Fruit fly (Drosophila melanogaster) whole organism, embryonic: ENCODE data around the gene Mal-B2.

Experiments
- Atf6 ChIP-seq: fragments of 200-800 bp; sonication (Bioruptor generic); IDR thresholded peaks from 2 replicates; pipeline ENCODE4 v1.3.6; 2022; ENCODE audit warnings: missing biosample characterization, missing genetic modification characterization
- CG10147 ChIP-seq: fragments of 200-800 bp; sonication (Bioruptor generic); optimal IDR thresholded peaks from 2 replicates; lab custom pipeline; 2019; ENCODE audit warnings: missing biosample characterization, mild to moderate bottlenecking, missing genetic modification characterization, moderate library complexity
- CG10979 ChIP-seq: fragments of 200-800 bp; sonication (Bioruptor generic); optimal IDR thresholded peaks from 2 replicates; lab custom pipeline; 2018; ENCODE audit warnings: missing biosample characterization, mild to moderate bottlenecking, missing genetic modification characterization, moderate library complexity
- CG11456 ChIP-seq: fragments of 200-800 bp; sonication (Bioruptor generic); IDR thresholded peaks from 3 replicates; pipeline ENCODE4 v1.3.6; 2022; ENCODE audit warnings: missing biosample characterization, missing genetic modification characterization
- CG12155 ChIP-seq: fragments of 200-800 bp; sonication (Bioruptor generic); optimal IDR thresholded peaks from 3 replicates; lab custom pipeline; 2016; ENCODE audit warnings: missing biosample characterization, missing genetic modification characterization
- CG12659 ChIP-seq: fragments of 200-800 bp; sonication (Bioruptor generic); optimal IDR thresholded peaks from 3 replicates; lab custom pipeline; 2017; ENCODE audit warnings: mild to moderate bottlenecking, missing biosample characterization, missing genetic modification reagents, missing genetic modification characterization
- CG12942 ChIP-seq: fragments of 200-800 bp; sonication (Bioruptor generic); optimal IDR thresholded peaks from 3 replicates; lab custom pipeline; 2016; ENCODE audit warnings: missing biosample characterization, missing genetic modification characterization
- CG14667 ChIP-seq: fragments of 200-800 bp; sonication (Bioruptor generic); IDR thresholded peaks from 2 replicates; pipeline ENCODE4 v1.3.6; 2022; ENCODE audit warnings: missing biosample characterization, missing genetic modification characterization
- CG18599 ChIP-seq: fragments of 200-800 bp; sonication (Bioruptor generic); optimal IDR thresholded peaks from 3 replicates; lab custom pipeline; 2017; ENCODE audit warnings: missing biosample characterization, missing genetic modification characterization, mild to moderate bottlenecking, moderate library complexity, missing genetic modification reagents
- CG3726 ChIP-seq: fragments of 200-800 bp; sonication (Bioruptor generic); IDR thresholded peaks from 3 replicates; pipeline ENCODE4, ENCODE4 v1.3.6; 2022; ENCODE audit warnings: missing biosample characterization, missing genetic modification characterization
- CG5953 ChIP-seq: fragments of 200-800 bp; sonication (Bioruptor generic); IDR thresholded peaks from 2 replicates; pipeline ENCODE4 v1.3.6; 2022; ENCODE audit warnings: missing biosample characterization, missing genetic modification characterization
- CG7271 ChIP-seq: fragments of 200-800 bp; sonication (Bioruptor generic); optimal IDR thresholded peaks from 2 replicates; lab custom pipeline; 2018; ENCODE audit warnings: missing biosample characterization, mild to moderate bottlenecking, missing genetic modification characterization, moderate library complexity
- CG8281 ChIP-seq: fragments of 200-800 bp; sonication (Bioruptor generic); optimal IDR thresholded peaks from 2 replicates; lab custom pipeline; 2018; ENCODE audit warnings: missing biosample characterization, mild to moderate bottlenecking, missing genetic modification characterization, moderate library complexity
- CG8388 ChIP-seq: fragments of 200-800 bp; sonication (Bioruptor generic); optimal IDR thresholded peaks from 2 replicates; lab custom pipeline; 2019; ENCODE audit warnings: missing biosample characterization, mild to moderate bottlenecking, missing genetic modification characterization, moderate library complexity
- CG9437 ChIP-seq: fragments of 200-800 bp; sonication (Bioruptor generic); optimal IDR thresholded peaks from 2 replicates; lab custom pipeline; 2018; ENCODE audit warnings: missing biosample characterization, mild to moderate bottlenecking, missing genetic modification characterization
- Dbx ChIP-seq: fragments of 200-800 bp; sonication (Bioruptor generic); IDR thresholded peaks from 3 replicates; pipeline ENCODE4 v1.3.6; 2022; ENCODE audit warnings: missing biosample characterization, missing genetic modification characterization
- Dip3 ChIP-seq: fragments of 200-800 bp; sonication (Bioruptor generic); optimal IDR thresholded peaks from 3 replicates; lab custom pipeline; 2016; ENCODE audit warnings: missing biosample characterization, missing genetic modification characterization
- Ets97D ChIP-seq: fragments of 200-800 bp; sonication (Bioruptor generic); optimal IDR thresholded peaks from 3 replicates; lab custom pipeline; 2016; ENCODE audit warnings: missing biosample characterization, missing genetic modification characterization
- Hey ChIP-seq: fragments of 200-800 bp; sonication (Bioruptor generic); optimal IDR thresholded peaks from 3 replicates; lab custom pipeline; 2018; ENCODE audit warnings: missing biosample characterization, mild to moderate bottlenecking, missing genetic modification characterization
- Hmr ChIP-seq: fragments of 200-800 bp; sonication (Bioruptor generic); optimal IDR thresholded peaks from 3 replicates; lab custom pipeline; 2017; ENCODE audit warnings: mild to moderate bottlenecking, missing biosample characterization, missing genetic modification reagents, missing genetic modification characterization
- MTF-1 ChIP-seq: fragments of 200-800 bp; sonication (Bioruptor generic); optimal IDR thresholded peaks from 2 replicates; lab custom pipeline; 2018; ENCODE audit warnings: missing biosample characterization, mild to moderate bottlenecking, missing genetic modification characterization, borderline replicate concordance
- Mes4 ChIP-seq: fragments of 200-800 bp; sonication (Bioruptor generic); optimal IDR thresholded peaks from 2 replicates; lab custom pipeline; 2016; ENCODE audit warnings: missing biosample characterization, missing genetic modification characterization
- Neu2 ChIP-seq: fragments of 200-800 bp; sonication (Bioruptor generic); optimal IDR thresholded peaks from 3 replicates; lab custom pipeline; 2016; ENCODE audit warnings: missing biosample characterization, missing genetic modification characterization, borderline replicate concordance
- Nf-YB ChIP-seq: fragments of 200-800 bp; sonication (Bioruptor generic); optimal IDR thresholded peaks from 3 replicates; lab custom pipeline; 2019; ENCODE audit warnings: missing biosample characterization, mild to moderate bottlenecking, missing genetic modification characterization, moderate library complexity
- Optix ChIP-seq: fragments of 200-800 bp; sonication (Bioruptor generic); IDR thresholded peaks from 3 replicates; pipeline ENCODE4 v1.3.6; 2022; ENCODE audit warnings: missing biosample characterization, missing genetic modification characterization
- Rfx ChIP-seq: fragments of 200-800 bp; sonication (Bioruptor generic); IDR thresholded peaks from 2 replicates; pipeline ENCODE4 v1.3.6; 2022; ENCODE audit warnings: missing biosample characterization, missing genetic modification characterization
- Rx ChIP-seq: fragments of 200-800 bp; sonication (Bioruptor generic); IDR thresholded peaks from 2 replicates; pipeline ENCODE4 v1.3.6; 2022; ENCODE audit warnings: missing biosample characterization, missing genetic modification characterization
- YL-1 ChIP-seq: fragments of 200-800 bp; sonication (Bioruptor generic); optimal IDR thresholded peaks from 3 replicates; lab custom pipeline; 2017; ENCODE audit warnings: missing biosample characterization, mild to moderate bottlenecking, missing genetic modification characterization
- aop ChIP-seq: fragments of 200-800 bp; sonication (Bioruptor generic); IDR thresholded peaks from 2 replicates; pipeline ENCODE4 v1.3.6; 2022; ENCODE audit warnings: missing biosample characterization, missing genetic modification characterization
- bbx ChIP-seq: fragments of 200-800 bp; sonication (Bioruptor generic); IDR thresholded peaks from 2 replicates; pipeline ENCODE4 v1.3.6; 2022; ENCODE audit warnings: missing biosample characterization, missing genetic modification characterization; ENCODE audit not compliant: partially characterized antibody
- cg ChIP-seq: fragments of 200-800 bp; sonication (Bioruptor generic); optimal IDR thresholded peaks from 3 replicates; lab custom pipeline; 2019; ENCODE audit warnings: missing biosample characterization, mild to moderate bottlenecking, missing genetic modification characterization, moderate library complexity
- crc ChIP-seq: fragments of 200-800 bp; sonication (Bioruptor generic); optimal IDR thresholded peaks from 2 replicates; lab custom pipeline; 2016; ENCODE audit warnings: missing biosample characterization, missing genetic modification characterization
- croc ChIP-seq: fragments of 200-800 bp; sonication (Bioruptor generic); conservative IDR thresholded peaks from 3 replicates; pipeline ENCODE4 v1.3.6; 2022; ENCODE audit warnings: missing biosample characterization, missing genetic modification characterization
- dan ChIP-seq: fragments of 200-800 bp; sonication (Bioruptor generic); IDR thresholded peaks from 2 replicates; pipeline ENCODE4 v1.3.6; 2022; ENCODE audit warnings: missing biosample characterization, missing genetic modification characterization
- dati ChIP-seq: fragments of 200-800 bp; sonication (Bioruptor generic); IDR thresholded peaks from 2 replicates; pipeline ENCODE4 v1.3.6; 2022; ENCODE audit warnings: missing biosample characterization, missing genetic modification characterization
- exex ChIP-seq: fragments of 200-800 bp; sonication (Bioruptor generic); optimal IDR thresholded peaks from 4 replicates; lab custom pipeline; 2018; ENCODE audit warnings: missing biosample characterization, mild to moderate bottlenecking, missing genetic modification characterization, moderate library complexity
- fru ChIP-seq: fragments of >200 bp; optimal IDR thresholded peaks from 2 replicates; lab custom pipeline; 2017
- gfzf ChIP-seq: fragments of 200-800 bp; sonication (Bioruptor generic); optimal IDR thresholded peaks from 2 replicates; lab custom pipeline; 2016; ENCODE audit warnings: missing biosample characterization, mild to moderate bottlenecking, missing genetic modification characterization, moderate library complexity
- jumu ChIP-seq: fragments of 200-800 bp; sonication (Bioruptor generic); optimal IDR thresholded peaks from 3 replicates; lab custom pipeline; 2016; ENCODE audit warnings: missing biosample characterization, missing genetic modification characterization
- lola ChIP-seq, 3 experiments: fragments of >200 bp in 2 of 3; fragments of 200-800 bp in 1 of 3; sonication (Bioruptor generic) in 1 of 3; optimal IDR thresholded peaks; 2 replicates each; lab custom pipeline; 2017 to 2019; ENCODE audit warnings: missing biosample characterization in 3 of 3, missing genetic modification characterization in 3 of 3, mild to moderate bottlenecking in 1 of 3, moderate library complexity in 1 of 3
- nau ChIP-seq: fragments of 200-800 bp; sonication (Bioruptor generic); optimal IDR thresholded peaks from 3 replicates; lab custom pipeline; 2017; ENCODE audit warnings: missing biosample characterization, mild to moderate bottlenecking, missing genetic modification characterization, missing genetic modification reagents
- peb ChIP-seq: fragments of 200-800 bp; sonication (Bioruptor generic); IDR thresholded peaks from 2 replicates; pipeline ENCODE4 v1.3.6; 2022; ENCODE audit warnings: missing biosample characterization, missing genetic modification characterization
- pfk ChIP-seq: fragments of 200-800 bp; sonication (Bioruptor generic); optimal IDR thresholded peaks from 2 replicates; lab custom pipeline; 2018; ENCODE audit warnings: missing biosample characterization, mild to moderate bottlenecking, missing genetic modification characterization, moderate library complexity
- pho ChIP-seq: fragments of 200-800 bp; sonication (Bioruptor generic); optimal IDR thresholded peaks from 2 replicates; lab custom pipeline; 2016; ENCODE audit warnings: missing biosample characterization, missing genetic modification characterization
- ranshi ChIP-seq: fragments of 200-800 bp; sonication (Bioruptor generic); IDR thresholded peaks from 2 replicates; pipeline ENCODE4 v1.3.6; 2022; ENCODE audit warnings: missing biosample characterization, missing genetic modification characterization
- sim ChIP-seq: fragments of 200-800 bp; sonication (Bioruptor generic); IDR thresholded peaks from 2 replicates; pipeline ENCODE4 v1.3.6; 2022; ENCODE audit warnings: missing biosample characterization, missing genetic modification characterization
- so ChIP-seq: fragments of 200-800 bp; sonication (Bioruptor generic); IDR thresholded peaks from 3 replicates; pipeline ENCODE4 v1.3.6; 2022; ENCODE audit warnings: missing biosample characterization, missing genetic modification characterization
- sr ChIP-seq: fragments of 200-800 bp; sonication (Bioruptor generic); IDR thresholded peaks from 3 replicates; pipeline ENCODE4 v1.3.6; 2022; ENCODE audit warnings: missing biosample characterization, missing genetic modification characterization
- stwl ChIP-seq: fragments of 200-800 bp; sonication (Bioruptor generic); optimal IDR thresholded peaks from 3 replicates; lab custom pipeline; 2018; ENCODE audit warnings: missing biosample characterization, mild to moderate bottlenecking, missing genetic modification characterization, moderate library complexity
- tll ChIP-seq, 2 experiments: fragments of 200-800 bp in 1 of 2; fragments of >200 bp in 1 of 2; sonication (Bioruptor generic) in 1 of 2; optimal IDR thresholded peaks; 2 replicates each; lab custom pipeline; 2017 to 2019; ENCODE audit warnings: missing biosample characterization in 2 of 2, missing genetic modification characterization in 2 of 2, mild to moderate bottlenecking in 1 of 2, moderate library complexity in 1 of 2
- yki ChIP-seq: fragments of >200 bp; optimal IDR thresholded peaks from 3 replicates; lab custom pipeline; 2018

Gene Mal-B2

DNA sequence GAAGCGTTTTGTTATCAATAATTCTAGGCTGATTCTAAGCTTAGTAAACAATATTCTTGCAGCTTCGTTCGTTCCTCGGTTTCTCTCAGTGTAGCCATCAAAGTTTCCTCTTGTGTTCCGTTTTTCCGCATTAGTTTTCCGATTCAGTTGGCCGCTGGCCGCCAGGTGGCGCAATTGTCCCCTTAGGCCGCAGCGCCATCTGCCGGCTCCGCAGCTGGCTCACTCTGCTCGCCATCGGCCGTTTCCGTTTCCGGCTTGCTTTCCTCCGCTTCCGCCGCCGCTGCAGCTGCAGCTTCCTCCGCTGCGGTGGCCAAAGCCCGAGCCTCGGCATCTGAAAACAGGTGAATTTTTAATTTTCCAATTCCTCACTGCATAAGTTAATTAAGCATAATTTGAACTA is 33.4 kb upstream of the Mal-B2 start (continued):
- peak; percentile 99 for TF ChIP-seq Ets97D
- peak; percentile 96 for TF ChIP-seq nau (GFP tag; lab: Kevin White, UChicago)
- TF ChIP-seq CG3726 (GFP tag; lab: Robert Waterston, UW) = peak; percentile 90; the same call in 2 of the 3 replicates
- no peak for TF ChIP-seq fru (lab: Kevin White, UChicago)
- peak; percentile 94 for TF ChIP-seq CG18599 (GFP tag; lab: Kevin White, UChicago)
- TF ChIP-seq sr (GFP tag; lab: Robert Waterston, UW) = peak; percentile 95; the same call in 2 of the 3 replicates
- peak; percentile 75 for TF ChIP-seq Nf-YB (GFP tag; lab: Kevin White, UChicago)
- TF ChIP-seq CG10979 (tag; lab: Kevin White, UChicago) = peak; percentile 93
- TF ChIP-seq CG5953 (GFP tag; lab: Robert Waterston, UW) = peak; percentile 96
- TF ChIP-seq Atf6 = peak; percentile 77
- TF ChIP-seq sim (GFP tag; lab: Robert Waterston, UW) = peak; percentile 97
- TF ChIP-seq jumu = peak; percentile 82
- TF ChIP-seq stwl (tag; lab: Kevin White, UChicago) = peak; percentile 98
- TF ChIP-seq so = peak; percentile 87
- TF ChIP-seq crc (GFP tag; lab: Kevin White, UChicago) = peak; percentile 80
- peak; percentile 93 for TF ChIP-seq CG12659
- peak; percentile 88 for TF ChIP-seq Hey
- TF ChIP-seq CG14667 = peak; percentile 76; the same call in 1 of the 2 replicates
- TF ChIP-seq aop (GFP tag; lab: Robert Waterston, UW) = peak; percentile 74; the same call in 1 of the 2 replicates
- TF ChIP-seq CG8281 = peak; percentile 84
- TF ChIP-seq pho (GFP tag; lab: Kevin White, UChicago) = peak; percentile 69
- peak; percentile 85 for TF ChIP-seq CG12942 (GFP tag; lab: Kevin White, UChicago)
- TF ChIP-seq Hmr (GFP tag; lab: Kevin White, UChicago) = peak; percentile 95
- TF ChIP-seq pfk (GFP tag; lab: Kevin White, UChicago) = peak; percentile 83
- TF ChIP-seq Rx = peak; percentile 93
- TF ChIP-seq CG8388 (GFP tag; lab: Kevin White, UChicago) = peak; percentile 90
- peak; percentile 30 for TF ChIP-seq exex (tag; lab: Kevin White, UChicago)
- TF ChIP-seq Mes4 (GFP tag; lab: Kevin White, UChicago) = peak; percentile 98
- TF ChIP-seq yki (lab: Kevin White, UChicago) = no peak
- peak; percentile 95 for TF ChIP-seq dati
- peak in 1 of 2 experiments; percentile 59 for TF ChIP-seq tll (GFP tag; optimal IDR thresholded peaks at IDR 0.05; lab: Kevin White, UChicago)
- TF ChIP-seq gfzf (GFP tag; lab: Kevin White, UChicago) = peak; percentile 24
- peak; percentile 98 for TF ChIP-seq YL-1 (GFP tag; lab: Kevin White, UChicago)
- peak; percentile 96 for TF ChIP-seq CG11456 (GFP tag; lab: Robert Waterston, UW)
- TF ChIP-seq Dbx (GFP tag; lab: Robert Waterston, UW) = peak; percentile 87
- TF ChIP-seq Optix = peak; percentile 93
- peak; percentile 100 for TF ChIP-seq CG7271 (tag; lab: Kevin White, UChicago)
- TF ChIP-seq MTF-1 = peak; percentile 99
- no peak; the same call in 1 of the 2 replicates for TF ChIP-seq dan (GFP tag; lab: Robert Waterston, UW)
- TF ChIP-seq CG12155 (GFP tag; lab: Kevin White, UChicago) = peak; percentile 78
- TF ChIP-seq Rfx (GFP tag; lab: Robert Waterston, UW) = peak; percentile 91
- TF ChIP-seq bbx (GFP tag; lab: Robert Waterston, UW) = no peak
- TF ChIP-seq lola (GFP tag; optimal IDR thresholded peaks at IDR 0.05; lab: Kevin White, UChicago) = peak in 1 of 3 experiments; percentile 78
- peak; percentile 96 for TF ChIP-seq Neu2 (GFP tag; lab: Kevin White, UChicago)
- peak; percentile 73 for TF ChIP-seq CG10147 (GFP tag; lab: Kevin White, UChicago)
- TF ChIP-seq cg (GFP tag; lab: Kevin White, UChicago) = no peak
- TF ChIP-seq Dip3 = peak; percentile 65
- peak; percentile 87 for TF ChIP-seq CG9437 (GFP tag; lab: Kevin White, UChicago)
- peak; percentile 74 for TF ChIP-seq peb (GFP tag; lab: Robert Waterston, UW)
- peak; percentile 84 for TF ChIP-seq croc (GFP tag; lab: Robert Waterston, UW)
- peak; percentile 89 for TF ChIP-seq ranshi (GFP tag; lab: Robert Waterston, UW)
